Fruit fly (Drosophila melanogaster) whole organism: Measurements from ENCODE around the gene CG12589.

ENCODE experiments used
- CG8478 ChIP-seq: fragments of >200 bp; optimal IDR thresholded peaks from 2 replicates; lab custom pipeline; 2018; ENCODE audit warnings: inconsistent platforms
- EcR ChIP-seq, 2 experiments: fragments of >200 bp; optimal IDR thresholded peaks; 2 replicates each; lab custom pipeline; 2017; ENCODE audit warnings: missing biosample characterization in 2 of 2, missing genetic modification characterization in 2 of 2, missing genetic modification reagents in 2 of 2
- pan ChIP-seq: fragments of >200 bp; optimal IDR thresholded peaks from 2 replicates; lab custom pipeline; 2017
- psq ChIP-seq: fragments of >200 bp; optimal IDR thresholded peaks from 2 replicates; lab custom pipeline; 2017
- usp ChIP-seq: fragments of >200 bp; optimal IDR thresholded peaks from 2 replicates; lab custom pipeline; 2017; ENCODE audit warnings: missing biosample characterization, missing genetic modification characterization, mixed read lengths

DNA sequence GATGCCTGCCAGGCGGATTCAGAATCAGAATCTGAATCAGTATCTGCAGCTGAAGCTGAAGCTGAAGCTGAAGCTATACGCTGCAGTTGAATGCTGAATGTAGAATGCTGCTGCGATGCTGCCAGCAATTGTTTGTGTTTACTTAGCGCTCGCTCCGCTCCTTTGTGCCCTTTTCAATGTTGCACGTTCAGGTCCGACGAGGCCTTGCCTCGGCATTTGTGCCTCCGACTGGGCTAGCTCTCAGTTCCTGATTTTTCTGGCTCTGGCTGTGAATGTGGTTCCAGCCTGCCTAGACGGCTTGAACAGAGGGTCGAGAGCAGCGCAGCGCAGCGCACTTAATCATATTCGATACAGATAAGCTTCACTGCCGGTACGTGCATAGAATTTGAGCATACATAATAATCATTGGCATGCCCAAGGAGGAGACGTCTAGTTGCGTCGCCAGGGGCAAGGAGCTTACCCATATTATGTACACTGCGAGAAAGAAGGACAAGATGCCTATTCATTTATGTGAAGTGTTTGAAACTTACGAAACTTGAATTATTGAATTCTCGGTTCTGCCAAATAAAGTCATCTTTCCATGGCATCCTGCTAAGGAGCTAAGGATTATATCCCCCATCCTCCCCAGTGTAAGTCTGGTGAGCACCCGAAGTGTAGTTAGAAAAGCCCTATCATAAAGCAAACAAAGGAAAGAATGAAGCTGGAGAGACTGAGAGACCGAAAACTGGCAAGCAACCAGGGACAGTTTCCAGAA lies 18.2 kb downstream of the CG12589 start:
- no peak for TF ChIP-seq usp (GFP tag; lab: Kevin White, UChicago)
- no peak for TF ChIP-seq psq (lab: Kevin White, UChicago)
- TF ChIP-seq EcR (GFP tag; optimal IDR thresholded peaks at IDR 0.05; lab: Kevin White, UChicago): no peak
- no peak for TF ChIP-seq CG8478 (lab: Kevin White, UChicago)
- TF ChIP-seq pan (lab: Kevin White, UChicago): no peak
